Fruit fly (Drosophila melanogaster) Kc167 (cell line): ENCODE results near the gene CG31633.

ENCODE experiments used
- Myc ChIP-seq: fragments of >200 bp; optimal IDR thresholded peaks from 2 replicates; lab custom pipeline; 2017; ENCODE audit warnings: missing external identifiers
- Sin3A ChIP-seq: fragments of >200 bp; optimal IDR thresholded peaks from 2 replicates; lab custom pipeline; 2018; ENCODE audit warnings: missing external identifiers
- h ChIP-seq: fragments of >200 bp; optimal IDR thresholded peaks from 3 replicates; lab custom pipeline; 2018; ENCODE audit warnings: missing external identifiers
- insv ChIP-seq: fragments of >200 bp; optimal IDR thresholded peaks from 3 replicates; lab custom pipeline; 2018; ENCODE audit warnings: missing external identifiers
- ttk ChIP-seq: sonication (Bioruptor generic); optimal IDR thresholded peaks from 2 replicates; lab custom pipeline; 2017; ENCODE audit warnings: missing external identifiers

- TF ChIP-seq Sin3A (lab: Kevin White, UChicago) (no peak), Myc (lab: Kevin White, UChicago) (no peak), insv (lab: Kevin White, UChicago) (no peak), h (lab: Kevin White, UChicago) (no peak), ttk (lab: Kevin White, UChicago) (no peak)
These were observed 28.1 kb upstream of the CG31633 start, which contains the start of gene Nhe3 for dm6 chr2L:6683992-6684882.
